Worm (Caenorhabditis elegans) whole organism, L4 larva: ENCODE results near the gene ZK669.3.

ENCODE experiments used
- D1046.2 ChIP-seq: fragments of 200-800 bp; sonication (Bioruptor generic); IDR thresholded peaks from 2 replicates; pipeline ENCODE4 v1.3.6; 2022; ENCODE audit warnings: missing genetic modification characterization, missing compliant biosample characterization
- Y105C5A.15 ChIP-seq: fragments of 200-800 bp; sonication (Bioruptor generic); IDR thresholded peaks from 2 replicates; pipeline ENCODE4 v1.3.6; 2022; ENCODE audit warnings: missing genetic modification characterization, missing compliant biosample characterization
- Y48G9A.11 ChIP-seq: fragments of 200-800 bp; sonication (Bioruptor generic); IDR thresholded peaks from 2 replicates; pipeline ENCODE4 v1.3.6; 2022; ENCODE audit warnings: missing genetic modification reagents, missing genetic modification characterization, missing compliant biosample characterization
- aha-1 ChIP-seq: fragments of 150-350 bp; peaks from one replicate; lab custom pipeline; 2014; ENCODE audit warnings: missing biosample characterization, missing genetic modification characterization
- aly-2 ChIP-seq: sonication (generic microtip); optimal IDR thresholded peaks from 2 replicates; lab custom pipeline; 2018; ENCODE audit warnings: missing biosample characterization, missing genetic modification characterization
- arid-1 ChIP-seq: fragments of 200-800 bp; sonication (Bioruptor generic); conservative IDR thresholded peaks from 2 replicates; pipeline ENCODE4 v1.3.6; 2022; ENCODE audit warnings: missing genetic modification reagents, missing genetic modification characterization, missing compliant biosample characterization
- ceh-28 ChIP-seq: fragments of 150-350 bp; optimal IDR thresholded peaks from 2 replicates; lab custom pipeline; 2014; ENCODE audit warnings: missing biosample characterization, missing genetic modification reagents, missing genetic modification characterization
- ceh-82 ChIP-seq: sonication (generic microtip); optimal IDR thresholded peaks from 2 replicates; lab custom pipeline; 2017; ENCODE audit warnings: missing biosample characterization, missing genetic modification characterization
- cey-2 ChIP-seq: sonication (generic microtip); optimal IDR thresholded peaks from 3 replicates; lab custom pipeline; 2017; ENCODE audit warnings: missing genetic modification characterization, mild to moderate bottlenecking, missing compliant biosample characterization, antibody characterized with exemption, borderline replicate concordance; ENCODE audit not compliant: insufficient read depth
- daf-16 ChIP-seq, 3 experiments: sonication (generic microtip); optimal IDR thresholded peaks; 2 replicates each; lab custom pipeline; 2016 to 2017; ENCODE audit warnings: missing genetic modification characterization in 3 of 3, missing genetic modification reagents in 3 of 3, mild to moderate bottlenecking in 2 of 3, missing compliant biosample characterization in 2 of 3, missing biosample characterization in 1 of 3, moderate library complexity in 1 of 3
- dpl-1 ChIP-seq: fragments of 150-350 bp; optimal IDR thresholded peaks from 2 replicates; lab custom pipeline; 2014; ENCODE audit warnings: missing biosample characterization, missing genetic modification reagents, missing genetic modification characterization
- duxl-1 ChIP-seq: sonication (generic microtip); optimal IDR thresholded peaks from 2 replicates; lab custom pipeline; 2016; ENCODE audit warnings: mild to moderate bottlenecking, missing genetic modification characterization, moderate library complexity, missing compliant biosample characterization; ENCODE audit not compliant: poor library complexity
- dve-1 ChIP-seq: sonication (generic microtip); optimal IDR thresholded peaks from 2 replicates; lab custom pipeline; 2017; ENCODE audit warnings: antibody characterized with exemption, mild to moderate bottlenecking, missing genetic modification characterization, missing compliant biosample characterization; ENCODE audit not compliant: insufficient read depth
- egl-27 ChIP-seq: sonication (generic microtip); optimal IDR thresholded peaks from 3 replicates; lab custom pipeline; 2017; ENCODE audit warnings: missing biosample characterization, missing genetic modification reagents, missing genetic modification characterization
- egl-43 ChIP-seq: fragments of 200-800 bp; sonication (Bioruptor generic); IDR thresholded peaks from 2 replicates; pipeline ENCODE4 v1.3.6; 2022; ENCODE audit warnings: missing genetic modification reagents, missing genetic modification characterization, missing compliant biosample characterization
- fkh-10 ChIP-seq: fragments of 150-350 bp; optimal IDR thresholded peaks from 2 replicates; lab custom pipeline; 2014; ENCODE audit warnings: missing biosample characterization, missing genetic modification reagents, missing genetic modification characterization
- hmg-1.1 ChIP-seq: fragments of 200-800 bp; sonication (Bioruptor generic); IDR thresholded peaks from 2 replicates; pipeline ENCODE4 v1.3.6; 2022; ENCODE audit warnings: missing genetic modification reagents, missing genetic modification characterization, missing compliant biosample characterization
- jun-1 ChIP-seq: fragments of 150-350 bp; optimal IDR thresholded peaks from 2 replicates; lab custom pipeline; 2014; ENCODE audit warnings: missing biosample characterization, missing genetic modification reagents, missing genetic modification characterization
- lin-13 ChIP-seq: fragments of 150-350 bp; optimal IDR thresholded peaks from 2 replicates; lab custom pipeline; 2014; ENCODE audit warnings: missing biosample characterization, missing genetic modification reagents, missing genetic modification characterization
- lin-38 ChIP-seq: fragments of 200-800 bp; sonication (Bioruptor generic); IDR thresholded peaks from 2 replicates; pipeline ENCODE4 v1.3.6; 2022; ENCODE audit warnings: missing genetic modification reagents, missing genetic modification characterization, missing compliant biosample characterization
- madf-5 ChIP-seq, 2 experiments: fragments of 200-800 bp; sonication (Bioruptor generic); IDR thresholded peaks; 2 replicates each; pipeline ENCODE4 v1.3.6; 2022; ENCODE audit warnings: missing compliant biosample characterization in 2 of 2, missing genetic modification characterization in 2 of 2
- mdl-1 ChIP-seq, 2 experiments: fragments of 150-350 bp in 1 of 2; sonication (generic microtip) in 1 of 2; optimal IDR thresholded peaks; 2 replicates each; lab custom pipeline; 2014 to 2017; ENCODE audit warnings: missing biosample characterization in 2 of 2, missing genetic modification characterization in 2 of 2
- mxl-3 ChIP-seq: fragments of 200-800 bp; sonication (Bioruptor generic); optimal IDR thresholded peaks from 2 replicates; lab custom pipeline; 2018; ENCODE audit warnings: mild to moderate bottlenecking, missing genetic modification characterization, missing compliant biosample characterization
- nhr-102 ChIP-seq: sonication (generic microtip); optimal IDR thresholded peaks from 2 replicates; lab custom pipeline; 2016; ENCODE audit warnings: mild to moderate bottlenecking, missing genetic modification characterization, moderate library complexity, missing compliant biosample characterization
- nhr-28 ChIP-seq: fragments of 150-350 bp; optimal IDR thresholded peaks from 2 replicates; lab custom pipeline; 2014; ENCODE audit warnings: missing biosample characterization, missing genetic modification characterization
- nhr-76 ChIP-seq: fragments of 150-350 bp; optimal IDR thresholded peaks from 2 replicates; lab custom pipeline; 2014; ENCODE audit warnings: missing biosample characterization, missing genetic modification characterization
- nhr-77 ChIP-seq: fragments of 150-350 bp; optimal IDR thresholded peaks from 2 replicates; lab custom pipeline; 2014; ENCODE audit warnings: missing biosample characterization, missing genetic modification characterization
- pha-4 ChIP-seq, 2 experiments: fragments of 150-350 bp in 1 of 2; fragments of 200-800 bp in 1 of 2; sonication (Bioruptor generic) in 1 of 2; IDR thresholded peaks in 1 of 2; optimal IDR thresholded peaks in 1 of 2; 2 replicates each; pipeline versions ENCODE4 v1.3.6 to Lab custom; 2014 to 2022; ENCODE audit warnings: missing genetic modification characterization in 2 of 2, missing genetic modification reagents in 2 of 2, missing biosample characterization in 1 of 2, missing compliant biosample characterization in 1 of 2
- php-3 ChIP-seq: fragments of 200-800 bp; sonication (Bioruptor generic); IDR thresholded peaks from 2 replicates; pipeline ENCODE4 v1.3.6; 2022; ENCODE audit warnings: missing genetic modification reagents, missing genetic modification characterization, missing compliant biosample characterization
- rbr-2 ChIP-seq: sonication (generic microtip); optimal IDR thresholded peaks from 2 replicates; lab custom pipeline; 2016; ENCODE audit warnings: missing genotype, missing genetic modification characterization, missing compliant biosample characterization
- saeg-2 ChIP-seq: fragments of 200-800 bp; sonication (Bioruptor generic); IDR thresholded peaks from 2 replicates; pipeline ENCODE4 v1.3.6; 2022; ENCODE audit warnings: missing genetic modification reagents, missing genetic modification characterization, missing compliant biosample characterization
- sdz-12 ChIP-seq: fragments of 200-800 bp; sonication (Bioruptor generic); optimal IDR thresholded peaks from 2 replicates; lab custom pipeline; 2018; ENCODE audit warnings: mild to moderate bottlenecking, missing genetic modification characterization, missing compliant biosample characterization
- snpc-1.2 ChIP-seq: fragments of 200-800 bp; sonication (Bioruptor generic); IDR thresholded peaks from 2 replicates; pipeline ENCODE4 v1.3.6; 2022; ENCODE audit warnings: missing genetic modification reagents, missing genetic modification characterization, missing compliant biosample characterization
- tag-97 ChIP-seq: fragments of 200-800 bp; sonication (Bioruptor generic); IDR thresholded peaks from 2 replicates; pipeline ENCODE4 v1.3.6; 2022; ENCODE audit warnings: missing genetic modification characterization, missing compliant biosample characterization
- tra-1 ChIP-seq: fragments of 200-800 bp; sonication (Bioruptor generic); IDR thresholded peaks from 2 replicates; pipeline ENCODE4 v1.3.6; 2022; ENCODE audit warnings: missing genetic modification reagents, missing genetic modification characterization, missing compliant biosample characterization
- unc-130 ChIP-seq: sonication (generic microtip); optimal IDR thresholded peaks from 2 replicates; lab custom pipeline; 2016; ENCODE audit warnings: missing genetic modification reagents, missing genetic modification characterization, missing compliant biosample characterization
- vab-7 ChIP-seq: fragments of 200-800 bp; sonication (Bioruptor generic); IDR thresholded peaks from 2 replicates; pipeline ENCODE4 v1.3.6; 2022; ENCODE audit warnings: missing genetic modification reagents, missing genetic modification characterization, missing compliant biosample characterization
- zag-1 ChIP-seq: fragments of 150-350 bp; optimal IDR thresholded peaks from 2 replicates; lab custom pipeline; 2014; ENCODE audit warnings: missing biosample characterization, missing genetic modification characterization
- zfp-2 ChIP-seq: sonication (generic microtip); optimal IDR thresholded peaks from 2 replicates; lab custom pipeline; 2016; ENCODE audit warnings: mild to moderate bottlenecking, missing genetic modification characterization, missing compliant biosample characterization
- zfp-3 ChIP-seq: fragments of 200-800 bp; sonication (Bioruptor generic); conservative IDR thresholded peaks from 2 replicates; pipeline ENCODE4 v1.3.6; 2022; ENCODE audit warnings: missing genetic modification reagents, missing genetic modification characterization, missing compliant biosample characterization
- zip-11 ChIP-seq: fragments of 200-800 bp; sonication (Bioruptor generic); IDR thresholded peaks from 2 replicates; pipeline ENCODE4 v1.3.6; 2022; ENCODE audit warnings: missing genetic modification characterization, missing compliant biosample characterization
- ztf-11 ChIP-seq: fragments of 150-350 bp; optimal IDR thresholded peaks from 2 replicates; lab custom pipeline; 2014; ENCODE audit warnings: missing biosample characterization, missing genetic modification characterization

Gene ZK669.3

ce11 chrII:7945168-7945567 lies 4.2 kb downstream of the ZK669.3 start, which contains the start of gene dbt-1 (continued):
- no peak for TF ChIP-seq ztf-11 (tag; lab: Kevin White, UChicago)
- TF ChIP-seq zfp-2 (tag; lab: Kevin White, UChicago), result no peak
- TF ChIP-seq lin-38 (GFP tag; lab: Robert Waterston, UW), result peak; percentile 79
- no peak for TF ChIP-seq unc-130 (GFP tag; lab: Kevin White, UChicago)
- TF ChIP-seq ceh-82 (tag; lab: Kevin White, UChicago), result no peak
- TF ChIP-seq saeg-2, result no peak
- peak; percentile 73 for TF ChIP-seq hmg-1.1
- 0 out of 2 replicates have a peak, but pooled peaks have one; percentile 10 for TF ChIP-seq tra-1 (GFP tag; lab: Robert Waterston, UW)
- TF ChIP-seq pha-4 (GFP tag; IDR thresholded peaks at IDR 0.05; lab: Robert Waterston, UW), result no peak
- TF ChIP-seq pha-4 (tag; optimal IDR thresholded peaks at IDR 0.05; lab: Kevin White, UChicago), result peak; percentile 4
- TF ChIP-seq php-3 (GFP tag; lab: Robert Waterston, UW), result 0 out of 2 replicates have a peak, but pooled peaks have one; percentile 18
- TF ChIP-seq nhr-77 (tag; lab: Kevin White, UChicago), result peak; percentile 18
- peak; percentile 83 for TF ChIP-seq nhr-102 (tag; lab: Kevin White, UChicago)
- peak; percentile 24 for TF ChIP-seq jun-1 (tag; lab: Kevin White, UChicago)
- peak in 1 of 2 experiments; percentile 50 for TF ChIP-seq mdl-1 (tag; optimal IDR thresholded peaks at IDR 0.05; lab: Kevin White, UChicago)

- TF ChIP-seq nhr-28 (peak; percentile 38), sdz-12 (GFP tag; lab: Kevin White, UChicago) (no peak)
- TF ChIP-seq, all 104 proteins: peak for 1
Observed at ce11 chrII:7946830-7947425, 6.0 kb downstream of the ZK669.3 start, which contains the start of gene ZK669.5. ZK669.5 (minus strand) TSS chrII:7946880.

ce11 chrII:7948278-7948677 lies 7.3 kb downstream of the ZK669.3 start:
- TF ChIP-seq hmg-1.1 (no peak), daf-16 (GFP tag; optimal IDR thresholded peaks at IDR 0.05; lab: Kevin White, UChicago) (no peak), daf-16 (tag; optimal IDR thresholded peaks at IDR 0.05; lab: Kevin White, UChicago) (peak; percentile 89), dpl-1 (GFP tag; lab: Kevin White, UChicago) (no peak), egl-27 (no peak), zag-1 (tag; lab: Kevin White, UChicago) (no peak), zip-11 (no peak), sdz-12 (GFP tag; lab: Kevin White, UChicago) (no peak), cey-2 (tag; lab: Kevin White, UChicago) (no peak), snpc-1.2 (GFP tag; lab: Robert Waterston, UW) (no peak), D1046.2 (no peak), nhr-102 (tag; lab: Kevin White, UChicago) (no peak), dve-1 (peak; percentile 59)

- peak; percentile 85 for TF ChIP-seq aha-1 (tag; lab: Kevin White, UChicago)
- TF ChIP-seq egl-43 (GFP tag; lab: Robert Waterston, UW), result no peak
Observed at ce11 chrII:7955548-7955947, 14.6 kb downstream of the ZK669.3 start.

- TF ChIP-seq fkh-10, result no peak
- TF ChIP-seq duxl-1, result no peak
- TF ChIP-seq nhr-76 (tag; lab: Kevin White, UChicago), result no peak
- no peak for TF ChIP-seq arid-1 (GFP tag; lab: Robert Waterston, UW)
- TF ChIP-seq rbr-2 (tag; lab: Kevin White, UChicago), result no peak
- no peak for TF ChIP-seq aha-1 (tag; lab: Kevin White, UChicago)
- TF ChIP-seq sdz-12 (GFP tag; lab: Kevin White, UChicago), result no peak
- no peak for TF ChIP-seq aly-2 (tag; lab: Kevin White, UChicago)
- no peak for TF ChIP-seq madf-5 (GFP tag; IDR thresholded peaks at IDR 0.05; lab: Robert Waterston, UW)
- TF ChIP-seq lin-13, result no peak
- TF ChIP-seq dve-1, result no peak
- no peak for TF ChIP-seq vab-7 (GFP tag; lab: Robert Waterston, UW)
- TF ChIP-seq zfp-3, result no peak
- no peak for TF ChIP-seq Y48G9A.11 (GFP tag; lab: Robert Waterston, UW)
- no peak for TF ChIP-seq tag-97 (GFP tag; lab: Robert Waterston, UW)
- TF ChIP-seq pha-4 (GFP tag; IDR thresholded peaks at IDR 0.05; lab: Robert Waterston, UW), result no peak
- no peak for TF ChIP-seq pha-4 (tag; optimal IDR thresholded peaks at IDR 0.05; lab: Kevin White, UChicago)
- TF ChIP-seq Y105C5A.15 (GFP tag; lab: Robert Waterston, UW), result no peak
- TF ChIP-seq mxl-3 (GFP tag; lab: Kevin White, UChicago), result no peak
- no peak for TF ChIP-seq ceh-28
- TF ChIP-seq, all 104 proteins: peak for 0
Observed at ce11 chrII:7958544-7958943, 17.6 kb downstream of the ZK669.3 start, which contains the start of gene C04H4.1. C04H4.1 (plus strand) TSS chrII:7958844.
